Fruit fly (Drosophila melanogaster) whole organism, prepupa: ENCODE measurements around the gene CG11596.

ENCODE experiments used
- Blimp-1 ChIP-seq: fragments of 200-800 bp; sonication (Bioruptor generic); optimal IDR thresholded peaks from 3 replicates; lab custom pipeline; 2017; ENCODE audit warnings: missing biosample characterization, missing genetic modification characterization, mild to moderate bottlenecking, moderate library complexity, missing genetic modification reagents
- CG10669 ChIP-seq: fragments of 200-800 bp; sonication (Bioruptor generic); optimal IDR thresholded peaks from 3 replicates; lab custom pipeline; 2018; ENCODE audit warnings: missing biosample characterization, mild to moderate bottlenecking, missing genetic modification characterization, moderate library complexity
- CG11294 ChIP-seq: fragments of 200-800 bp; sonication (Bioruptor generic); IDR thresholded peaks from 2 replicates; pipeline ENCODE4 v1.3.6; 2022; ENCODE audit warnings: missing biosample characterization, missing genetic modification characterization
- CG11762 ChIP-seq: fragments of 200-800 bp; sonication (Bioruptor generic); optimal IDR thresholded peaks from 3 replicates; lab custom pipeline; 2016; ENCODE audit warnings: missing biosample characterization, missing genetic modification characterization; ENCODE audit not compliant: insufficient read depth
- CG11902 ChIP-seq: fragments of 200-800 bp; sonication (Bioruptor generic); optimal IDR thresholded peaks from 3 replicates; lab custom pipeline; 2016; ENCODE audit warnings: missing biosample characterization, missing genetic modification characterization
- CG15336 ChIP-seq: fragments of 200-800 bp; sonication (Bioruptor generic); IDR thresholded peaks from 2 replicates; pipeline ENCODE4 v1.3.6; 2022; ENCODE audit warnings: missing biosample characterization, missing genetic modification characterization
- CG1621 ChIP-seq: fragments of 200-800 bp; sonication (Bioruptor generic); optimal IDR thresholded peaks from 3 replicates; lab custom pipeline; 2018; ENCODE audit warnings: missing biosample characterization, mild to moderate bottlenecking, missing genetic modification characterization
- CG16779 ChIP-seq: fragments of 200-800 bp; sonication (Bioruptor generic); optimal IDR thresholded peaks from 3 replicates; lab custom pipeline; 2017; ENCODE audit warnings: missing biosample characterization, mild to moderate bottlenecking, missing genetic modification characterization
- CG3032 ChIP-seq: fragments of 200-800 bp; optimal IDR thresholded peaks from 2 replicates; lab custom pipeline; 2019; ENCODE audit warnings: missing biosample characterization, mild to moderate bottlenecking, missing genetic modification characterization, moderate library complexity
- CG31627 ChIP-seq: fragments of 200-800 bp; sonication (Bioruptor generic); optimal IDR thresholded peaks from 3 replicates; lab custom pipeline; 2016; ENCODE audit warnings: missing biosample characterization, missing genetic modification characterization
- CG32006 ChIP-seq: fragments of 200-800 bp; sonication (Bioruptor generic); optimal IDR thresholded peaks from 3 replicates; lab custom pipeline; 2017; ENCODE audit warnings: missing biosample characterization, mild to moderate bottlenecking, missing genetic modification characterization
- CG34406 ChIP-seq: fragments of 200-800 bp; sonication (Bioruptor generic); optimal IDR thresholded peaks from 3 replicates; lab custom pipeline; 2016; ENCODE audit warnings: missing biosample characterization, missing genetic modification characterization
- CG3919 ChIP-seq: fragments of 200-800 bp; sonication (Bioruptor generic); optimal IDR thresholded peaks from 3 replicates; lab custom pipeline; 2016; ENCODE audit warnings: missing biosample characterization, missing genetic modification characterization
- CG6163 ChIP-seq: fragments of 200-800 bp; sonication (Bioruptor generic); IDR thresholded peaks from 3 replicates; pipeline ENCODE4 v1.3.6; 2022; ENCODE audit warnings: missing biosample characterization, missing genetic modification characterization
- CG6276 ChIP-seq: fragments of 200-800 bp; sonication (Bioruptor generic); optimal IDR thresholded peaks from 2 replicates; lab custom pipeline; 2017; ENCODE audit warnings: missing biosample characterization, mild to moderate bottlenecking, missing genetic modification characterization
- CG6808 ChIP-seq: fragments of 200-800 bp; sonication (Bioruptor generic); optimal IDR thresholded peaks from 3 replicates; lab custom pipeline; 2017; ENCODE audit warnings: missing biosample characterization, missing genetic modification characterization, mild to moderate bottlenecking, moderate library complexity, missing genetic modification reagents
- CG6854 ChIP-seq: fragments of 200-800 bp; sonication (Bioruptor generic); optimal IDR thresholded peaks from 2 replicates; lab custom pipeline; 2017; ENCODE audit warnings: missing biosample characterization, mild to moderate bottlenecking, missing genetic modification characterization
- CG7368 ChIP-seq: fragments of 200-800 bp; sonication (Bioruptor generic); optimal IDR thresholded peaks from 3 replicates; lab custom pipeline; 2016; ENCODE audit warnings: missing biosample characterization, missing genetic modification characterization
- CG8119 ChIP-seq: fragments of 200-800 bp; sonication (Bioruptor generic); IDR thresholded peaks from 3 replicates; pipeline ENCODE4 v1.3.6; 2022; ENCODE audit warnings: missing biosample characterization, missing genetic modification characterization
- CG8632 ChIP-seq: fragments of 200-800 bp; sonication (Bioruptor generic); optimal IDR thresholded peaks from 3 replicates; lab custom pipeline; 2016; ENCODE audit warnings: missing biosample characterization, missing genetic modification characterization
- CG9139 ChIP-seq: fragments of 200-800 bp; sonication (Bioruptor generic); optimal IDR thresholded peaks from 3 replicates; lab custom pipeline; 2017; ENCODE audit warnings: missing biosample characterization, mild to moderate bottlenecking, missing genetic modification characterization
- Eip75B ChIP-seq: fragments of 200-800 bp; sonication (Bioruptor generic); optimal IDR thresholded peaks from 3 replicates; lab custom pipeline; 2016; ENCODE audit warnings: missing biosample characterization, missing genetic modification characterization
- Eip78C ChIP-seq: fragments of 200-800 bp; sonication (Bioruptor generic); peaks from one replicate; lab custom pipeline; 2016; ENCODE audit warnings: missing biosample characterization, missing genetic modification characterization
- Ets21C ChIP-seq: fragments of 200-800 bp; sonication (Bioruptor generic); optimal IDR thresholded peaks from 3 replicates; lab custom pipeline; 2016; ENCODE audit warnings: missing biosample characterization, missing genetic modification characterization
- Ets96B ChIP-seq: fragments of 200-800 bp; optimal IDR thresholded peaks from 2 replicates; lab custom pipeline; 2019; ENCODE audit warnings: missing biosample characterization, mild to moderate bottlenecking, missing genetic modification characterization, moderate library complexity
- Gug ChIP-seq: fragments of 200-800 bp; sonication (Bioruptor generic); IDR thresholded peaks from 2 replicates; pipeline ENCODE4 v1.3.6; 2022; ENCODE audit warnings: missing biosample characterization, missing genetic modification characterization
- Hr38 ChIP-seq: sonication (Bioruptor generic); optimal IDR thresholded peaks from 2 replicates; lab custom pipeline; 2016; ENCODE audit warnings: missing biosample characterization, missing genetic modification characterization
- Hr39 ChIP-seq: fragments of 200-800 bp; sonication (Bioruptor generic); optimal IDR thresholded peaks from 2 replicates; lab custom pipeline; 2016; ENCODE audit warnings: missing biosample characterization, missing genetic modification characterization
- Hr4 ChIP-seq: fragments of 200-800 bp; sonication (Bioruptor generic); optimal IDR thresholded peaks from 3 replicates; lab custom pipeline; 2016; ENCODE audit warnings: missing biosample characterization, missing genetic modification characterization
- Lpt ChIP-seq: fragments of 200-800 bp; sonication (Bioruptor generic); optimal IDR thresholded peaks from 3 replicates; lab custom pipeline; 2016; ENCODE audit warnings: missing biosample characterization, missing genetic modification characterization
- OdsH ChIP-seq: fragments of 200-800 bp; sonication (Bioruptor generic); optimal IDR thresholded peaks from 3 replicates; lab custom pipeline; 2016; ENCODE audit warnings: missing biosample characterization, missing genetic modification characterization
- Smox ChIP-seq: fragments of 200-800 bp; sonication (Bioruptor generic); optimal IDR thresholded peaks from 3 replicates; lab custom pipeline; 2016; ENCODE audit warnings: missing biosample characterization, missing genetic modification characterization
- Sox102F ChIP-seq: fragments of 200-800 bp; sonication (Bioruptor generic); optimal IDR thresholded peaks from 2 replicates; lab custom pipeline; 2016; ENCODE audit warnings: missing biosample characterization, mild to moderate bottlenecking, missing genetic modification characterization
- Sox14 ChIP-seq: fragments of 200-800 bp; sonication (Bioruptor generic); optimal IDR thresholded peaks from 3 replicates; lab custom pipeline; 2016; ENCODE audit warnings: missing biosample characterization, missing genetic modification characterization
- Sox15 ChIP-seq: fragments of 200-800 bp; sonication (Bioruptor generic); optimal IDR thresholded peaks from 3 replicates; lab custom pipeline; 2016; ENCODE audit warnings: missing biosample characterization, missing genetic modification characterization
- achi ChIP-seq: fragments of 200-800 bp; sonication (Bioruptor generic); optimal IDR thresholded peaks from 3 replicates; lab custom pipeline; 2016; ENCODE audit warnings: missing biosample characterization, missing genetic modification characterization
- acj6 ChIP-seq: fragments of 200-800 bp; sonication (Bioruptor generic); optimal IDR thresholded peaks from 3 replicates; lab custom pipeline; 2016; ENCODE audit warnings: missing biosample characterization, missing genetic modification characterization
- cyc ChIP-seq: fragments of 200-800 bp; sonication (Bioruptor generic); optimal IDR thresholded peaks from 3 replicates; lab custom pipeline; 2016; ENCODE audit warnings: missing biosample characterization, missing genetic modification characterization
- dac ChIP-seq: fragments of 200-800 bp; sonication (Bioruptor generic); optimal IDR thresholded peaks from 2 replicates; lab custom pipeline; 2017; ENCODE audit warnings: missing biosample characterization, mild to moderate bottlenecking, missing genetic modification characterization
- dsx ChIP-seq: fragments of 200-800 bp; optimal IDR thresholded peaks from 3 replicates; lab custom pipeline; 2019; ENCODE audit warnings: missing biosample characterization, mild to moderate bottlenecking, missing genetic modification characterization, moderate library complexity; ENCODE audit not compliant: poor library complexity, severe bottlenecking
- eg ChIP-seq: fragments of 200-800 bp; sonication (Bioruptor generic); IDR thresholded peaks from 3 replicates; pipeline ENCODE4 v1.3.6; 2022; ENCODE audit warnings: missing biosample characterization, missing genetic modification characterization
- esn ChIP-seq: fragments of 200-800 bp; sonication (Bioruptor generic); optimal IDR thresholded peaks from 2 replicates; lab custom pipeline; 2016; ENCODE audit warnings: missing biosample characterization, mild to moderate bottlenecking, missing genetic modification characterization, moderate library complexity
- fd85E ChIP-seq: fragments of 200-800 bp; sonication (Bioruptor generic); optimal IDR thresholded peaks from 3 replicates; lab custom pipeline; 2016; ENCODE audit warnings: missing biosample characterization, missing genetic modification characterization
- fkh ChIP-seq: fragments of 200-800 bp; sonication (Bioruptor generic); optimal IDR thresholded peaks from 3 replicates; lab custom pipeline; 2017; ENCODE audit warnings: missing biosample characterization, mild to moderate bottlenecking, missing genetic modification characterization, moderate library complexity
- lz ChIP-seq: fragments of 200-800 bp; sonication (Bioruptor generic); optimal IDR thresholded peaks from 3 replicates; lab custom pipeline; 2016; ENCODE audit warnings: missing biosample characterization, missing genetic modification characterization
- net ChIP-seq: fragments of 200-800 bp; sonication (Bioruptor generic); optimal IDR thresholded peaks from 3 replicates; lab custom pipeline; 2016; ENCODE audit warnings: missing biosample characterization, missing genetic modification characterization
- pdm3 ChIP-seq: fragments of 200-800 bp; sonication (Bioruptor generic); optimal IDR thresholded peaks from 3 replicates; lab custom pipeline; 2016; ENCODE audit warnings: missing biosample characterization, missing genetic modification characterization
- salr ChIP-seq, 2 experiments: fragments of 200-800 bp; sonication (Bioruptor generic); optimal IDR thresholded peaks; 3 replicates each; lab custom pipeline; 2016 to 2018; ENCODE audit warnings: missing biosample characterization in 2 of 2, missing genetic modification characterization in 2 of 2, mild to moderate bottlenecking in 1 of 2
- spab ChIP-seq: fragments of 200-800 bp; sonication (Bioruptor generic); optimal IDR thresholded peaks from 2 replicates; lab custom pipeline; 2017; ENCODE audit warnings: missing biosample characterization, mild to moderate bottlenecking, missing genetic modification characterization, missing genetic modification reagents
- ss ChIP-seq, 2 experiments: fragments of 200-800 bp; sonication (Bioruptor generic); optimal IDR thresholded peaks; 2 replicates in 1 of 2; 3 replicates in 1 of 2; lab custom pipeline; 2017 to 2018; ENCODE audit warnings: mild to moderate bottlenecking in 2 of 2, missing biosample characterization in 2 of 2, missing genetic modification characterization in 2 of 2, moderate library complexity in 1 of 2
- svp ChIP-seq: fragments of 200-800 bp; sonication (Bioruptor generic); peaks from one replicate; lab custom pipeline; 2016; ENCODE audit warnings: missing biosample characterization, missing genetic modification characterization
- topi ChIP-seq: fragments of 200-800 bp; sonication (Bioruptor generic); optimal IDR thresholded peaks from 3 replicates; lab custom pipeline; 2016; ENCODE audit warnings: missing biosample characterization, missing genetic modification characterization

The CG11596 gene

DNA sequence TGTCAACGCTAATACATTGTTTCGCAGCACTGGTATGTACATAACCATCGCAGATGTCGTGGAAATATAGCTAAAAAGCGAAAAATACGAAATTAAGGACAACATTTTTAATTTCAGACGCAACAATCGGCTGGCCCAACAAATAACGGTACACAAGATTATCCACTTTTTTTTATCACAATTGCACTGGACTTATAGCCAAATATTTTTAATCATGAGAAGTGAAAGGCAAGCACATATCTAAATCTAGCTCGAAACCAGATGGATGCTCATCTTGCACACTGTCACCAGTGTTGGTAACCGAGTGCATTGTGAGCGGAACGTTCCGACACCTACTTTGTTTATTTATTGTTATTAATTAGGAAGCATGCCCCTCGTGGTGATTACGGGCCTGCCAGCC, 12.5 kb downstream of the CG11596 start, which contains the start of the genes CG3857 and CG3587:
CG3857 (minus strand) TSS at position 21 of the 400 bp plus-strand sequence.
CG3587 (plus strand) TSS at position 288 of the 400 bp plus-strand sequence.
- TF ChIP-seq Hr38 (peak; percentile 14), cyc (peak; percentile 74), CG6808 (peak; percentile 36), CG3919 (GFP tag; lab: Kevin White, UChicago) (peak; percentile 68), CG16779 (tag; lab: Kevin White, UChicago) (peak; percentile 9), Ets96B (tag; lab: Kevin White, UChicago) (peak; percentile 65), CG6276 (GFP tag; lab: Kevin White, UChicago) (no peak), Lpt (GFP tag; lab: Kevin White, UChicago) (peak; percentile 64), eg (GFP tag; lab: Robert Waterston, UW) (0 out of 3 replicates have a peak, but pooled peaks have one; percentile 55), svp (GFP tag; lab: Kevin White, UChicago) (peak; percentile 85), CG6854 (no peak), pdm3 (GFP tag; lab: Kevin White, UChicago) (peak; percentile 79), salr (GFP tag; optimal IDR thresholded peaks at IDR 0.05; lab: Kevin White, UChicago) (peak; percentile 55 to 65), CG11762 (GFP tag; lab: Kevin White, UChicago) (peak; percentile 56), dsx (peak; percentile 91), CG6163 (GFP tag; lab: Robert Waterston, UW) (peak; percentile 35; the same call in 1 of the 3 replicates), esn (GFP tag; lab: Kevin White, UChicago) (peak; percentile 85), topi (GFP tag; lab: Kevin White, UChicago) (peak; percentile 81), spab (GFP tag; lab: Kevin White, UChicago) (peak; percentile 11), Sox102F (GFP tag; lab: Kevin White, UChicago) (peak; percentile 82), acj6 (GFP tag; lab: Kevin White, UChicago) (peak; percentile 74), OdsH (peak; percentile 82), CG8632 (GFP tag; lab: Kevin White, UChicago) (peak; percentile 54), fkh (GFP tag; lab: Kevin White, UChicago) (peak; percentile 93), CG32006 (peak; percentile 79), net (peak; percentile 59), Blimp-1 (peak; percentile 38), Eip75B (GFP tag; lab: Kevin White, UChicago) (peak; percentile 75), CG9139 (peak; percentile 19), CG3032 (tag; lab: Kevin White, UChicago) (peak; percentile 71), Hr39 (GFP tag; lab: Kevin White, UChicago) (peak; percentile 88), CG8119 (GFP tag; lab: Robert Waterston, UW) (peak; percentile 48), CG1621 (tag; lab: Kevin White, UChicago) (peak; percentile 50), Sox15 (GFP tag; lab: Kevin White, UChicago) (peak; percentile 73), Smox (GFP tag; lab: Kevin White, UChicago) (peak; percentile 73), CG11902 (GFP tag; lab: Kevin White, UChicago) (peak; percentile 55), ss (GFP tag; optimal IDR thresholded peaks at IDR 0.05; lab: Kevin White, UChicago) (peak in 1 of 2 experiments; percentile 68), CG7368 (GFP tag; lab: Kevin White, UChicago) (peak; percentile 68), fd85E (GFP tag; lab: Kevin White, UChicago) (no peak), CG31627 (GFP tag; lab: Kevin White, UChicago) (peak; percentile 85), dac (GFP tag; lab: Kevin White, UChicago) (peak; percentile 60), lz (GFP tag; lab: Kevin White, UChicago) (peak; percentile 85), CG34406 (peak; percentile 59), Hr4 (GFP tag; lab: Kevin White, UChicago) (peak; percentile 77), Sox14 (peak; percentile 77), CG15336 (GFP tag; lab: Robert Waterston, UW) (peak; percentile 65), CG10669 (GFP tag; lab: Kevin White, UChicago) (peak; percentile 60), achi (GFP tag; lab: Kevin White, UChicago) (peak; percentile 74), Ets21C (GFP tag; lab: Kevin White, UChicago) (peak; percentile 83), Gug (GFP tag; lab: Robert Waterston, UW) (peak; percentile 45; the same call in 1 of the 2 replicates), CG11294 (GFP tag; lab: Robert Waterston, UW) (peak; percentile 30; the same call in 1 of the 2 replicates), Eip78C (peak; percentile 89)
